Fruit fly (Drosophila melanogaster) whole organism, embryonic: ENCODE results near the gene CG2124.

Experiments used
- Antp ChIP-seq: fragments of 200-800 bp; sonication (Bioruptor generic); optimal IDR thresholded peaks from 3 replicates; lab custom pipeline; 2016; ENCODE audit warnings: missing biosample characterization, missing genetic modification characterization
- CG10209 ChIP-seq: fragments of 200-800 bp; sonication (Bioruptor generic); optimal IDR thresholded peaks from 3 replicates; lab custom pipeline; 2017; ENCODE audit warnings: missing biosample characterization, mild to moderate bottlenecking, missing genetic modification characterization, missing genetic modification reagents
- CG12104 ChIP-seq: fragments of 200-800 bp; sonication (Bioruptor generic); optimal IDR thresholded peaks from 3 replicates; lab custom pipeline; 2016; ENCODE audit warnings: missing biosample characterization, missing genetic modification characterization
- CG12219 ChIP-seq: fragments of 200-800 bp; sonication (Bioruptor generic); optimal IDR thresholded peaks from 3 replicates; lab custom pipeline; 2018; ENCODE audit warnings: missing biosample characterization, mild to moderate bottlenecking, missing genetic modification characterization
- CG12659 ChIP-seq: fragments of 200-800 bp; sonication (Bioruptor generic); optimal IDR thresholded peaks from 3 replicates; lab custom pipeline; 2017; ENCODE audit warnings: mild to moderate bottlenecking, missing biosample characterization, missing genetic modification reagents, missing genetic modification characterization
- CG14667 ChIP-seq: fragments of 200-800 bp; sonication (Bioruptor generic); IDR thresholded peaks from 2 replicates; pipeline ENCODE4 v1.3.6; 2022; ENCODE audit warnings: missing biosample characterization, missing genetic modification characterization
- CG1603 ChIP-seq: fragments of 200-800 bp; sonication (Bioruptor generic); optimal IDR thresholded peaks from 2 replicates; lab custom pipeline; 2019; ENCODE audit warnings: missing biosample characterization, mild to moderate bottlenecking, missing genetic modification characterization, moderate library complexity
- CG3281 ChIP-seq: fragments of 200-800 bp; sonication (Bioruptor generic); optimal IDR thresholded peaks from 3 replicates; lab custom pipeline; 2017; ENCODE audit warnings: missing biosample characterization, mild to moderate bottlenecking, missing genetic modification characterization
- CG34422 ChIP-seq: fragments of 200-800 bp; sonication (Bioruptor generic); IDR thresholded peaks from 3 replicates; pipeline ENCODE4 v1.3.6; 2022; ENCODE audit warnings: missing biosample characterization, missing genetic modification characterization
- CG3726 ChIP-seq: fragments of 200-800 bp; sonication (Bioruptor generic); IDR thresholded peaks from 3 replicates; pipeline ENCODE4, ENCODE4 v1.3.6; 2022; ENCODE audit warnings: missing biosample characterization, missing genetic modification characterization
- CG3847 ChIP-seq: fragments of 200-800 bp; sonication (Bioruptor generic); IDR thresholded peaks from 2 replicates; pipeline ENCODE4 v1.3.6; 2022; ENCODE audit warnings: missing biosample characterization, missing genetic modification characterization
- CG4360 ChIP-seq: fragments of 200-800 bp; sonication (Bioruptor generic); IDR thresholded peaks from 2 replicates; pipeline ENCODE4 v1.3.6; 2022; ENCODE audit warnings: missing biosample characterization, missing genetic modification characterization
- CG43689 ChIP-seq: fragments of 200-800 bp; sonication (Bioruptor generic); IDR thresholded peaks from 2 replicates; pipeline ENCODE4 v1.3.6; 2022; ENCODE audit warnings: missing biosample characterization, missing genetic modification characterization
- CG6272 ChIP-seq: fragments of 200-800 bp; sonication (Bioruptor generic); IDR thresholded peaks from 2 replicates; pipeline ENCODE4 v1.3.6; 2022; ENCODE audit warnings: missing biosample characterization, missing genetic modification characterization
- CG6683 ChIP-seq: fragments of 200-800 bp; sonication (Bioruptor generic); optimal IDR thresholded peaks from 2 replicates; lab custom pipeline; 2017; ENCODE audit warnings: missing biosample characterization, mild to moderate bottlenecking, missing genetic modification characterization, missing genetic modification reagents
- CG6813 ChIP-seq: fragments of 200-800 bp; sonication (Bioruptor generic); optimal IDR thresholded peaks from 2 replicates; lab custom pipeline; 2017; ENCODE audit warnings: missing biosample characterization, missing genetic modification characterization, mild to moderate bottlenecking, moderate library complexity, missing genetic modification reagents
- CG7271 ChIP-seq: fragments of 200-800 bp; sonication (Bioruptor generic); optimal IDR thresholded peaks from 2 replicates; lab custom pipeline; 2018; ENCODE audit warnings: missing biosample characterization, mild to moderate bottlenecking, missing genetic modification characterization, moderate library complexity
- CG7928 ChIP-seq: fragments of 200-800 bp; sonication (Bioruptor generic); optimal IDR thresholded peaks from 2 replicates; lab custom pipeline; 2017; ENCODE audit warnings: missing biosample characterization, mild to moderate bottlenecking, missing genetic modification characterization
- CG9817 ChIP-seq: fragments of 200-800 bp; sonication (Bioruptor generic); optimal IDR thresholded peaks from 2 replicates; lab custom pipeline; 2018; ENCODE audit warnings: missing biosample characterization, mild to moderate bottlenecking, missing genetic modification characterization, moderate library complexity
- Camta ChIP-seq: fragments of 200-800 bp; sonication (Bioruptor generic); optimal IDR thresholded peaks from 2 replicates; lab custom pipeline; 2016; ENCODE audit warnings: missing biosample characterization, missing genetic modification characterization
- Chrac-16 ChIP-seq: fragments of 200-800 bp; sonication (Bioruptor generic); optimal IDR thresholded peaks from 3 replicates; lab custom pipeline; 2016; ENCODE audit warnings: missing biosample characterization, missing genetic modification characterization
- CkIIα-i1 ChIP-seq: fragments of 200-800 bp; sonication (Bioruptor generic); IDR thresholded peaks from 2 replicates; pipeline ENCODE4 v1.3.6; 2022; ENCODE audit warnings: missing biosample characterization, missing genetic modification characterization
- Dip3 ChIP-seq: fragments of 200-800 bp; sonication (Bioruptor generic); optimal IDR thresholded peaks from 3 replicates; lab custom pipeline; 2016; ENCODE audit warnings: missing biosample characterization, missing genetic modification characterization
- Doc2 ChIP-seq: fragments of 200-800 bp; sonication (Bioruptor generic); IDR thresholded peaks from 2 replicates; pipeline ENCODE4 v1.3.6; 2022; ENCODE audit warnings: missing biosample characterization, missing genetic modification characterization
- Doc3 ChIP-seq: fragments of 200-800 bp; sonication (Bioruptor generic); IDR thresholded peaks from 3 replicates; pipeline ENCODE4 v1.3.6; 2022; ENCODE audit warnings: missing biosample characterization, missing genetic modification characterization; ENCODE audit not compliant: partially characterized antibody
- Drgx ChIP-seq: fragments of 200-800 bp; sonication (Bioruptor generic); IDR thresholded peaks from 2 replicates; pipeline ENCODE4 v1.3.6; 2022; ENCODE audit warnings: missing biosample characterization, missing genetic modification characterization
- Gsc ChIP-seq: fragments of 200-800 bp; sonication (Bioruptor generic); IDR thresholded peaks from 2 replicates; pipeline ENCODE4 v1.3.6; 2022; ENCODE audit warnings: missing biosample characterization, missing genetic modification characterization
- Rfx ChIP-seq: fragments of 200-800 bp; sonication (Bioruptor generic); IDR thresholded peaks from 2 replicates; pipeline ENCODE4 v1.3.6; 2022; ENCODE audit warnings: missing biosample characterization, missing genetic modification characterization
- Six4 ChIP-seq: fragments of 200-800 bp; sonication (Bioruptor generic); optimal IDR thresholded peaks from 2 replicates; lab custom pipeline; 2016; ENCODE audit warnings: missing biosample characterization, missing genetic modification characterization
- Sox100B ChIP-seq: fragments of 200-800 bp; sonication (Bioruptor generic); optimal IDR thresholded peaks from 3 replicates; lab custom pipeline; 2018; ENCODE audit warnings: missing biosample characterization, mild to moderate bottlenecking, missing genetic modification characterization
- Spps ChIP-seq: fragments of 200-800 bp; sonication (Bioruptor generic); optimal IDR thresholded peaks from 2 replicates; lab custom pipeline; 2018; ENCODE audit warnings: missing biosample characterization, mild to moderate bottlenecking, missing genetic modification characterization
- YL-1 ChIP-seq: fragments of 200-800 bp; sonication (Bioruptor generic); optimal IDR thresholded peaks from 3 replicates; lab custom pipeline; 2017; ENCODE audit warnings: missing biosample characterization, mild to moderate bottlenecking, missing genetic modification characterization
- ap ChIP-seq: fragments of 200-800 bp; sonication (Bioruptor generic); IDR thresholded peaks from 2 replicates; pipeline ENCODE4 v1.3.6; 2022; ENCODE audit warnings: missing biosample characterization, missing genetic modification characterization
- croc ChIP-seq: fragments of 200-800 bp; sonication (Bioruptor generic); conservative IDR thresholded peaks from 3 replicates; pipeline ENCODE4 v1.3.6; 2022; ENCODE audit warnings: missing biosample characterization, missing genetic modification characterization
- dpn ChIP-seq, 2 experiments: fragments of 200-800 bp; sonication (Bioruptor generic); optimal IDR thresholded peaks; 3 replicates each; lab custom pipeline; 2016; ENCODE audit warnings: missing biosample characterization in 2 of 2, missing genetic modification characterization in 2 of 2
- dysf ChIP-seq: fragments of 200-800 bp; sonication (Bioruptor generic); IDR thresholded peaks from 3 replicates; pipeline ENCODE4 v1.3.6; 2022; ENCODE audit warnings: missing biosample characterization, missing genetic modification characterization
- gro ChIP-seq: fragments of 200-800 bp; sonication (Bioruptor generic); optimal IDR thresholded peaks from 2 replicates; lab custom pipeline; 2016; ENCODE audit warnings: missing biosample characterization, missing genetic modification characterization
- lab ChIP-seq: fragments of 200-800 bp; sonication (Bioruptor generic); optimal IDR thresholded peaks from 3 replicates; lab custom pipeline; 2017; ENCODE audit warnings: missing biosample characterization, missing genetic modification characterization, mild to moderate bottlenecking, moderate library complexity, missing genetic modification reagents
- lbe ChIP-seq: fragments of 200-800 bp; sonication (Bioruptor generic); optimal IDR thresholded peaks from 2 replicates; lab custom pipeline; 2016; ENCODE audit warnings: missing biosample characterization, mild to moderate bottlenecking, missing genetic modification characterization
- nerfin-1 ChIP-seq: fragments of 200-800 bp; sonication (Bioruptor generic); optimal IDR thresholded peaks from 3 replicates; lab custom pipeline; 2019; ENCODE audit warnings: missing biosample characterization, mild to moderate bottlenecking, missing genetic modification characterization, moderate library complexity
- nerfin-2 ChIP-seq: fragments of 200-800 bp; sonication (Bioruptor generic); IDR thresholded peaks from 2 replicates; pipeline ENCODE4 v1.3.6; 2022; ENCODE audit warnings: missing biosample characterization, missing genetic modification characterization; ENCODE audit not compliant: partially characterized antibody
- pho ChIP-seq: fragments of 200-800 bp; sonication (Bioruptor generic); optimal IDR thresholded peaks from 2 replicates; lab custom pipeline; 2016; ENCODE audit warnings: missing biosample characterization, missing genetic modification characterization
- prd ChIP-seq, 3 experiments: fragments of >200 bp in 2 of 3; fragments of 200-800 bp in 1 of 3; sonication (Bioruptor generic) in 1 of 3; optimal IDR thresholded peaks in 2 of 3; IDR thresholded peaks in 1 of 3; 2 replicates in 2 of 3; 3 replicates in 1 of 3; pipeline versions ENCODE4 v1.3.6 to Lab custom; 2017 to 2022; ENCODE audit warnings: missing biosample characterization in 1 of 3, missing genetic modification characterization in 1 of 3
- psq ChIP-seq: fragments of 200-800 bp; sonication (Bioruptor generic); optimal IDR thresholded peaks from 2 replicates; lab custom pipeline; 2017; ENCODE audit warnings: missing biosample characterization, missing genetic modification characterization
- pum ChIP-seq: fragments of 200-800 bp; sonication (Bioruptor generic); optimal IDR thresholded peaks from 2 replicates; lab custom pipeline; 2016; ENCODE audit warnings: missing biosample characterization, missing genetic modification characterization
- run ChIP-seq: fragments of 200-800 bp; sonication (Bioruptor generic); optimal IDR thresholded peaks from 3 replicates; lab custom pipeline; 2018; ENCODE audit warnings: missing biosample characterization, mild to moderate bottlenecking, missing genetic modification characterization
- sd ChIP-seq: fragments of 200-800 bp; sonication (Bioruptor generic); optimal IDR thresholded peaks from 3 replicates; lab custom pipeline; 2018; ENCODE audit warnings: missing biosample characterization, mild to moderate bottlenecking, missing genetic modification characterization, moderate library complexity
- shn ChIP-seq: fragments of 200-800 bp; sonication (Bioruptor generic); optimal IDR thresholded peaks from 3 replicates; lab custom pipeline; 2016; ENCODE audit warnings: missing biosample characterization, missing genetic modification characterization
- slbo ChIP-seq: fragments of 200-800 bp; sonication (Bioruptor generic); IDR thresholded peaks from 2 replicates; pipeline ENCODE4 v1.3.6; 2022; ENCODE audit warnings: missing biosample characterization, missing genetic modification characterization
- tgo ChIP-seq: fragments of 200-800 bp; sonication (Bioruptor generic); IDR thresholded peaks from 3 replicates; pipeline ENCODE4 v1.3.6; 2022; ENCODE audit warnings: missing biosample characterization, missing genetic modification characterization
- vvl ChIP-seq: fragments of 200-800 bp; sonication (Bioruptor generic); IDR thresholded peaks from 2 replicates; pipeline ENCODE4 v1.3.6; 2022; ENCODE audit warnings: missing biosample characterization, missing genetic modification characterization

Gene CG2124

dm6 chrX:10573554-10573953 lies 22.4 kb upstream of the CG2124 start (continued):
- TF ChIP-seq vvl (GFP tag; lab: Robert Waterston, UW) (peak; percentile 80), dysf (GFP tag; lab: Robert Waterston, UW) (peak; percentile 73), Dip3 (no peak), sd (tag; lab: Kevin White, UChicago) (no peak), Spps (tag; lab: Kevin White, UChicago) (no peak), shn (no peak), CG9817 (tag; lab: Kevin White, UChicago) (peak; percentile 21), nerfin-1 (no peak), psq (GFP tag; lab: Kevin White, UChicago) (no peak), Gsc (GFP tag; lab: Robert Waterston, UW) (no peak), CG1603 (tag; lab: Kevin White, UChicago) (peak; percentile 12), lbe (GFP tag; lab: Kevin White, UChicago) (no peak), Doc3 (GFP tag; lab: Robert Waterston, UW) (no peak), Six4 (GFP tag; lab: Kevin White, UChicago) (peak; percentile 3), Chrac-16 (GFP tag; lab: Kevin White, UChicago) (no peak), lab (peak; percentile 79), CG7928 (GFP tag; lab: Kevin White, UChicago) (no peak), CG12219 (GFP tag; lab: Kevin White, UChicago) (peak; percentile 49), run (tag; lab: Kevin White, UChicago) (peak; percentile 33), CG6813 (GFP tag; lab: Kevin White, UChicago) (peak; percentile 56), CG7271 (no peak), CG12659 (GFP tag; lab: Kevin White, UChicago) (peak; percentile 45), Drgx (peak; percentile 64), Sox100B (GFP tag; lab: Kevin White, UChicago) (peak; percentile 34), ap (peak; percentile 47), Antp (GFP tag; lab: Kevin White, UChicago) (no peak), tgo (GFP tag; lab: Robert Waterston, UW) (peak; percentile 65), CG10209 (peak; percentile 43), CG14667 (GFP tag; lab: Robert Waterston, UW) (peak; percentile 43; the same call in 1 of the 2 replicates), Doc2 (no peak), croc (GFP tag; lab: Robert Waterston, UW) (no peak), slbo (GFP tag; lab: Robert Waterston, UW) (peak; percentile 65), CG3847 (GFP tag; lab: Robert Waterston, UW) (peak; percentile 21; the same call in 1 of the 2 replicates), CG43689 (no peak), nerfin-2 (GFP tag; lab: Robert Waterston, UW) (no peak), CkIIα-i1 (GFP tag; lab: Robert Waterston, UW) (no peak), CG6272 (GFP tag; lab: Robert Waterston, UW) (no peak), CG4360 (GFP tag; lab: Robert Waterston, UW) (no peak), gro (GFP tag; lab: Kevin White, UChicago) (no peak), prd (optimal IDR thresholded peaks at IDR 0.05; lab: Kevin White, UChicago) (no peak), prd (GFP tag; IDR thresholded peaks at IDR 0.05; lab: Robert Waterston, UW) (peak; percentile 54; the same call in 2 of the 3 replicates), pho (GFP tag; lab: Kevin White, UChicago) (no peak), Camta (no peak), Rfx (GFP tag; lab: Robert Waterston, UW) (peak; percentile 70), pum (GFP tag; lab: Kevin White, UChicago) (no peak), CG3281 (GFP tag; lab: Kevin White, UChicago) (peak; percentile 54), CG12104 (GFP tag; lab: Kevin White, UChicago) (no peak), dpn (GFP tag; optimal IDR thresholded peaks at IDR 0.05; lab: Kevin White, UChicago) (peak in 1 of 2 experiments; percentile 32), CG3726 (GFP tag; lab: Robert Waterston, UW) (no peak), CG34422 (0 out of 3 replicates have a peak, but pooled peaks have one; percentile 30), CG6683 (GFP tag; lab: Kevin White, UChicago) (peak; percentile 33), YL-1 (no peak)
